Fruit fly (Drosophila melanogaster) whole organism, embryonic: ENCODE results near the gene CG15534.

Source experiments
- Awh ChIP-seq: fragments of 200-800 bp; sonication (Bioruptor generic); IDR thresholded peaks from 2 replicates; pipeline ENCODE4, ENCODE4 v1.3.6; 2022; ENCODE audit warnings: missing biosample characterization, missing genetic modification characterization
- B-H2 ChIP-seq: fragments of 200-800 bp; sonication (Bioruptor generic); optimal IDR thresholded peaks from 2 replicates; lab custom pipeline; 2018; ENCODE audit warnings: missing biosample characterization, mild to moderate bottlenecking, missing genetic modification characterization
- CG1233 ChIP-seq: fragments of 200-800 bp; sonication (Bioruptor generic); optimal IDR thresholded peaks from 4 replicates; lab custom pipeline; 2018; ENCODE audit warnings: missing biosample characterization, mild to moderate bottlenecking, missing genetic modification characterization
- CG16813 ChIP-seq: fragments of 200-800 bp; sonication (Bioruptor generic); IDR thresholded peaks from 3 replicates; pipeline ENCODE4 v1.3.6; 2022; ENCODE audit warnings: missing biosample characterization, missing genetic modification characterization; ENCODE audit not compliant: partially characterized antibody
- CG2202 ChIP-seq: fragments of 200-800 bp; sonication (Bioruptor generic); optimal IDR thresholded peaks from 2 replicates; lab custom pipeline; 2018; ENCODE audit warnings: missing biosample characterization, mild to moderate bottlenecking, missing genetic modification characterization
- CG2678 ChIP-seq: fragments of 200-800 bp; sonication (Bioruptor generic); optimal IDR thresholded peaks from 3 replicates; lab custom pipeline; 2019; ENCODE audit warnings: missing biosample characterization, mild to moderate bottlenecking, missing genetic modification characterization, moderate library complexity
- CG2889 ChIP-seq: fragments of 200-800 bp; sonication (Bioruptor generic); IDR thresholded peaks from 3 replicates; pipeline ENCODE4 v1.3.6; 2022; ENCODE audit warnings: missing biosample characterization, missing genetic modification characterization
- CG30403 ChIP-seq: fragments of 200-800 bp; sonication (Bioruptor generic); optimal IDR thresholded peaks from 3 replicates; lab custom pipeline; 2016; ENCODE audit warnings: missing biosample characterization, missing genetic modification characterization
- CG30431 ChIP-seq: fragments of 200-800 bp; sonication (Bioruptor generic); optimal IDR thresholded peaks from 2 replicates; lab custom pipeline; 2017; ENCODE audit warnings: missing biosample characterization, missing genetic modification characterization
- CG31388 ChIP-seq: fragments of 200-800 bp; sonication (Bioruptor generic); optimal IDR thresholded peaks from 2 replicates; lab custom pipeline; 2016; ENCODE audit warnings: missing biosample characterization, missing genetic modification characterization
- CG31441 ChIP-seq: fragments of 200-800 bp; sonication (Bioruptor generic); IDR thresholded peaks from 2 replicates; pipeline ENCODE4 v1.3.6; 2022; ENCODE audit warnings: missing biosample characterization, missing genetic modification characterization
- CG32767 ChIP-seq: fragments of 200-800 bp; sonication (Bioruptor generic); IDR thresholded peaks from 2 replicates; pipeline ENCODE4 v1.3.6; 2022; ENCODE audit warnings: missing biosample characterization, missing genetic modification characterization
- CG32772 ChIP-seq: fragments of 200-800 bp; sonication (Bioruptor generic); IDR thresholded peaks from 2 replicates; pipeline ENCODE4 v1.3.6; 2022; ENCODE audit warnings: missing biosample characterization, missing genetic modification characterization
- CG3281 ChIP-seq: fragments of 200-800 bp; sonication (Bioruptor generic); optimal IDR thresholded peaks from 3 replicates; lab custom pipeline; 2017; ENCODE audit warnings: missing biosample characterization, mild to moderate bottlenecking, missing genetic modification characterization
- CG34376 ChIP-seq: fragments of 200-800 bp; sonication (Bioruptor generic); optimal IDR thresholded peaks from 2 replicates; lab custom pipeline; 2018; ENCODE audit warnings: missing biosample characterization, mild to moderate bottlenecking, missing genetic modification characterization
- CG5180 ChIP-seq: fragments of 200-800 bp; sonication (Bioruptor generic); optimal IDR thresholded peaks from 3 replicates; lab custom pipeline; 2017; ENCODE audit warnings: missing biosample characterization, missing genetic modification characterization, mild to moderate bottlenecking, moderate library complexity, missing genetic modification reagents
- CG6272 ChIP-seq: fragments of 200-800 bp; sonication (Bioruptor generic); IDR thresholded peaks from 2 replicates; pipeline ENCODE4 v1.3.6; 2022; ENCODE audit warnings: missing biosample characterization, missing genetic modification characterization
- CG7372 ChIP-seq: fragments of 200-800 bp; sonication (Bioruptor generic); IDR thresholded peaks from 2 replicates; pipeline ENCODE4 v1.3.6; 2022; ENCODE audit warnings: missing biosample characterization, missing genetic modification characterization
- CG8290 ChIP-seq, 3 experiments: fragments of 200-800 bp; sonication (Bioruptor generic); optimal IDR thresholded peaks; 2 replicates each; lab custom pipeline; 2016 to 2019; ENCODE audit warnings: missing biosample characterization in 3 of 3, missing genetic modification characterization in 3 of 3, mild to moderate bottlenecking in 2 of 3, moderate library complexity in 1 of 3
- CG9215 ChIP-seq: fragments of 200-800 bp; sonication (Bioruptor generic); IDR thresholded peaks from 2 replicates; pipeline ENCODE4 v1.3.6; 2022; ENCODE audit warnings: missing biosample characterization, missing genetic modification characterization
- Camta ChIP-seq: fragments of 200-800 bp; sonication (Bioruptor generic); optimal IDR thresholded peaks from 2 replicates; lab custom pipeline; 2016; ENCODE audit warnings: missing biosample characterization, missing genetic modification characterization
- CkIIα-i1 ChIP-seq: fragments of 200-800 bp; sonication (Bioruptor generic); IDR thresholded peaks from 2 replicates; pipeline ENCODE4 v1.3.6; 2022; ENCODE audit warnings: missing biosample characterization, missing genetic modification characterization
- Ets97D ChIP-seq: fragments of 200-800 bp; sonication (Bioruptor generic); optimal IDR thresholded peaks from 3 replicates; lab custom pipeline; 2016; ENCODE audit warnings: missing biosample characterization, missing genetic modification characterization
- Hmr ChIP-seq: fragments of 200-800 bp; sonication (Bioruptor generic); optimal IDR thresholded peaks from 3 replicates; lab custom pipeline; 2017; ENCODE audit warnings: mild to moderate bottlenecking, missing biosample characterization, missing genetic modification reagents, missing genetic modification characterization
- Lhr ChIP-seq: fragments of 200-800 bp; sonication (Bioruptor generic); optimal IDR thresholded peaks from 3 replicates; lab custom pipeline; 2017; ENCODE audit warnings: mild to moderate bottlenecking, missing biosample characterization, missing genetic modification reagents, missing genetic modification characterization
- Opbp ChIP-seq: fragments of 200-800 bp; sonication (Bioruptor generic); IDR thresholded peaks from 3 replicates; pipeline ENCODE4 v1.3.6; 2022; ENCODE audit warnings: missing biosample characterization, missing genetic modification characterization; ENCODE audit not compliant: partially characterized antibody
- Rfx ChIP-seq: fragments of 200-800 bp; sonication (Bioruptor generic); IDR thresholded peaks from 2 replicates; pipeline ENCODE4 v1.3.6; 2022; ENCODE audit warnings: missing biosample characterization, missing genetic modification characterization
- Spps ChIP-seq: fragments of 200-800 bp; sonication (Bioruptor generic); optimal IDR thresholded peaks from 2 replicates; lab custom pipeline; 2018; ENCODE audit warnings: missing biosample characterization, mild to moderate bottlenecking, missing genetic modification characterization
- Usf ChIP-seq: fragments of 200-800 bp; sonication (Bioruptor generic); optimal IDR thresholded peaks from 2 replicates; lab custom pipeline; 2017; ENCODE audit warnings: missing genotype, missing biosample characterization, missing genetic modification characterization
- Vsx1 ChIP-seq: fragments of 200-800 bp; sonication (Bioruptor generic); optimal IDR thresholded peaks from 2 replicates; lab custom pipeline; 2017; ENCODE audit warnings: missing biosample characterization, mild to moderate bottlenecking, missing genetic modification characterization, missing genetic modification reagents
- cato ChIP-seq: fragments of 200-800 bp; sonication (Bioruptor generic); optimal IDR thresholded peaks from 2 replicates; lab custom pipeline; 2016; ENCODE audit warnings: missing biosample characterization, missing genetic modification characterization, borderline replicate concordance
- fd102C ChIP-seq: fragments of 200-800 bp; sonication (Bioruptor generic); optimal IDR thresholded peaks from 2 replicates; lab custom pipeline; 2018; ENCODE audit warnings: missing biosample characterization, mild to moderate bottlenecking, missing genetic modification characterization, moderate library complexity
- gsb-n ChIP-seq: fragments of 200-800 bp; sonication (Bioruptor generic); optimal IDR thresholded peaks from 3 replicates; lab custom pipeline; 2018; ENCODE audit warnings: missing biosample characterization, mild to moderate bottlenecking, missing genetic modification characterization
- hbn ChIP-seq: fragments of 200-800 bp; sonication (Bioruptor generic); IDR thresholded peaks from 2 replicates; pipeline ENCODE4 v1.3.6; 2022; ENCODE audit warnings: missing biosample characterization, missing genetic modification characterization; ENCODE audit not compliant: partially characterized antibody
- hkb ChIP-seq, 2 experiments: fragments of 200-800 bp in 1 of 2; fragments of >200 bp in 1 of 2; sonication (Bioruptor generic) in 1 of 2; IDR thresholded peaks in 1 of 2; optimal IDR thresholded peaks in 1 of 2; 2 replicates each; pipeline versions ENCODE4 v1.3.6 to Lab custom; 2017 to 2022; ENCODE audit warnings: missing biosample characterization in 1 of 2, missing genetic modification characterization in 1 of 2
- kah ChIP-seq: fragments of 200-800 bp; sonication (Bioruptor generic); optimal IDR thresholded peaks from 2 replicates; lab custom pipeline; 2018; ENCODE audit warnings: missing biosample characterization, mild to moderate bottlenecking, missing genetic modification characterization
- kni ChIP-seq: fragments of 200-800 bp; sonication (Bioruptor generic); optimal IDR thresholded peaks from 3 replicates; lab custom pipeline; 2017; ENCODE audit warnings: mild to moderate bottlenecking, missing biosample characterization, missing genetic modification reagents, missing genetic modification characterization
- nerfin-1 ChIP-seq: fragments of 200-800 bp; sonication (Bioruptor generic); optimal IDR thresholded peaks from 3 replicates; lab custom pipeline; 2019; ENCODE audit warnings: missing biosample characterization, mild to moderate bottlenecking, missing genetic modification characterization, moderate library complexity
- nmo ChIP-seq: fragments of 200-800 bp; sonication (Bioruptor generic); optimal IDR thresholded peaks from 2 replicates; lab custom pipeline; 2018; ENCODE audit warnings: missing biosample characterization, mild to moderate bottlenecking, missing genetic modification characterization, moderate library complexity
- rib ChIP-seq: fragments of 200-800 bp; sonication (Bioruptor generic); IDR thresholded peaks from 2 replicates; pipeline ENCODE4 v1.3.6; 2022; ENCODE audit warnings: missing biosample characterization, missing genetic modification characterization
- scrt ChIP-seq: fragments of 200-800 bp; sonication (Bioruptor generic); optimal IDR thresholded peaks from 2 replicates; lab custom pipeline; 2018; ENCODE audit warnings: missing biosample characterization, mild to moderate bottlenecking, missing genetic modification characterization, moderate library complexity
- sens ChIP-seq: fragments of 200-800 bp; sonication (Bioruptor generic); peaks from one replicate; lab custom pipeline; 2016; ENCODE audit warnings: missing biosample characterization, missing genetic modification characterization
- sens-2 ChIP-seq: fragments of 200-800 bp; sonication (Bioruptor generic); IDR thresholded peaks from 2 replicates; pipeline ENCODE4 v1.3.6; 2022; ENCODE audit warnings: missing biosample characterization, missing genetic modification characterization
- so ChIP-seq: fragments of 200-800 bp; sonication (Bioruptor generic); IDR thresholded peaks from 3 replicates; pipeline ENCODE4 v1.3.6; 2022; ENCODE audit warnings: missing biosample characterization, missing genetic modification characterization
- ssp ChIP-seq: fragments of 200-800 bp; sonication (Bioruptor generic); IDR thresholded peaks from 2 replicates; pipeline ENCODE4 v1.3.6; 2022; ENCODE audit warnings: missing biosample characterization, missing genetic modification characterization
- tin ChIP-seq: fragments of 200-800 bp; sonication (Bioruptor generic); optimal IDR thresholded peaks from 3 replicates; lab custom pipeline; 2016; ENCODE audit warnings: missing biosample characterization, missing genetic modification characterization
- trem ChIP-seq: fragments of 200-800 bp; optimal IDR thresholded peaks from 3 replicates; lab custom pipeline; 2019; ENCODE audit warnings: missing biosample characterization, mild to moderate bottlenecking, missing genetic modification characterization, moderate library complexity
- zfh1 ChIP-seq: fragments of 200-800 bp; sonication (Bioruptor generic); IDR thresholded peaks from 3 replicates; pipeline ENCODE4 v1.3.6; 2022; ENCODE audit warnings: missing biosample characterization, missing genetic modification characterization

The CG15534 gene

dm6 chr3R:30413795-30414194, 18.1 kb upstream of the CG15534 start (continued):
- TF ChIP-seq Lhr (GFP tag; lab: Kevin White, UChicago) (no peak), CG30431 (GFP tag; lab: Kevin White, UChicago) (peak; percentile 23), CG6272 (peak; percentile 38; the same call in 1 of the 2 replicates), nmo (GFP tag; lab: Kevin White, UChicago) (peak; percentile 70), hbn (GFP tag; lab: Robert Waterston, UW) (no peak), CG16813 (no peak), CG7372 (GFP tag; lab: Robert Waterston, UW) (peak; percentile 40; the same call in 1 of the 2 replicates), CG2202 (tag; lab: Kevin White, UChicago) (peak; percentile 31), rib (GFP tag; lab: Robert Waterston, UW) (no peak), Camta (GFP tag; lab: Kevin White, UChicago) (peak; percentile 24), Ets97D (GFP tag; lab: Kevin White, UChicago) (no peak), scrt (GFP tag; lab: Kevin White, UChicago) (peak; percentile 20), zfh1 (GFP tag; lab: Robert Waterston, UW) (peak; percentile 74), kni (GFP tag; lab: Kevin White, UChicago) (no peak), fd102C (GFP tag; lab: Kevin White, UChicago) (no peak), trem (tag; lab: Kevin White, UChicago) (peak; percentile 12), sens-2 (GFP tag; lab: Robert Waterston, UW) (peak; percentile 40; the same call in 1 of the 2 replicates), B-H2 (GFP tag; lab: Kevin White, UChicago) (no peak), CG31441 (GFP tag; lab: Robert Waterston, UW) (peak; percentile 67), CG31388 (GFP tag; lab: Kevin White, UChicago) (no peak), gsb-n (tag; lab: Kevin White, UChicago) (peak; percentile 47), Opbp (GFP tag; lab: Robert Waterston, UW) (no peak), Usf (GFP tag; lab: Kevin White, UChicago) (no peak), CG1233 (GFP tag; lab: Kevin White, UChicago) (peak; percentile 31), Vsx1 (GFP tag; lab: Kevin White, UChicago) (peak; percentile 45), Spps (tag; lab: Kevin White, UChicago) (peak; percentile 33), so (GFP tag; lab: Robert Waterston, UW) (peak; percentile 56; the same call in 1 of the 3 replicates), CG32772 (GFP tag; lab: Robert Waterston, UW) (peak; percentile 64; the same call in 1 of the 2 replicates), CG2889 (peak; percentile 64; the same call in 2 of the 3 replicates), sens (GFP tag; lab: Kevin White, UChicago) (peak; percentile 89), CG32767 (GFP tag; lab: Robert Waterston, UW) (0 out of 2 replicates have a peak, but pooled peaks have one; percentile 23), CkIIα-i1 (GFP tag; lab: Robert Waterston, UW) (no peak), Awh (peak; percentile 74), Hmr (GFP tag; lab: Kevin White, UChicago) (peak; percentile 28), hkb (optimal IDR thresholded peaks at IDR 0.05; lab: Kevin White, UChicago) (no peak), hkb (GFP tag; IDR thresholded peaks at IDR 0.05; lab: Robert Waterston, UW) (peak; percentile 74), kah (GFP tag; lab: Kevin White, UChicago) (peak; percentile 1), CG3281 (no peak), CG2678 (peak; percentile 62), CG30403 (peak; percentile 54), Rfx (GFP tag; lab: Robert Waterston, UW) (peak; percentile 49), tin (GFP tag; lab: Kevin White, UChicago) (peak; percentile 59), ssp (GFP tag; lab: Robert Waterston, UW) (0 out of 2 replicates have a peak, but pooled peaks have one; percentile 9), CG34376 (GFP tag; lab: Kevin White, UChicago) (no peak), nerfin-1 (peak; percentile 36), CG9215 (GFP tag; lab: Robert Waterston, UW) (0 out of 2 replicates have a peak, but pooled peaks have one; percentile 10), CG8290 (GFP tag; optimal IDR thresholded peaks at IDR 0.05; lab: Kevin White, UChicago) (no peak), CG8290 (tag; optimal IDR thresholded peaks at IDR 0.05; lab: Kevin White, UChicago) (peak in 1 of 2 experiments; percentile 52), CG5180 (GFP tag; lab: Kevin White, UChicago) (no peak), cato (GFP tag; lab: Kevin White, UChicago) (peak; percentile 47)
